Fruit fly (Drosophila melanogaster) whole organism, wandering third instar larva: ENCODE measurements around the gene CG7271.

ENCODE experiments used
- Abd-B ChIP-seq: fragments of >200 bp; optimal IDR thresholded peaks from 2 replicates; lab custom pipeline; 2017; ENCODE audit warnings: missing biosample characterization, missing genetic modification characterization
- CG32264 ChIP-seq: fragments of 200-800 bp; sonication (Bioruptor generic); optimal IDR thresholded peaks from 2 replicates; lab custom pipeline; 2016; ENCODE audit warnings: missing biosample characterization, missing genetic modification characterization
- CG9705 ChIP-seq: fragments of 200-800 bp; sonication (Bioruptor generic); optimal IDR thresholded peaks from 2 replicates; lab custom pipeline; 2018; ENCODE audit warnings: missing biosample characterization, mild to moderate bottlenecking, missing genetic modification characterization
- CrebA ChIP-seq: fragments of 200-800 bp; sonication (Bioruptor generic); optimal IDR thresholded peaks from 2 replicates; lab custom pipeline; 2016; ENCODE audit warnings: missing biosample characterization, mild to moderate bottlenecking, missing genetic modification characterization, borderline replicate concordance
- Dfd ChIP-seq: fragments of >200 bp; optimal IDR thresholded peaks from 2 replicates; lab custom pipeline; 2017; ENCODE audit warnings: missing biosample characterization, missing genetic modification characterization
- GATAd ChIP-seq: sonication (Bioruptor generic); optimal IDR thresholded peaks from 2 replicates; lab custom pipeline; 2016; ENCODE audit warnings: missing biosample characterization, missing genetic modification characterization
- HLH106 ChIP-seq: fragments of 200-800 bp; optimal IDR thresholded peaks from 3 replicates; lab custom pipeline; 2019; ENCODE audit warnings: missing biosample characterization, mild to moderate bottlenecking, missing genetic modification characterization, moderate library complexity
- Hr78 ChIP-seq: fragments of >200 bp; optimal IDR thresholded peaks from 2 replicates; lab custom pipeline; 2017; ENCODE audit warnings: missing biosample characterization, missing genetic modification characterization
- Jra ChIP-seq: sonication (Bioruptor generic); optimal IDR thresholded peaks from 2 replicates; lab custom pipeline; 2016; ENCODE audit warnings: missing biosample characterization, missing genetic modification characterization
- N ChIP-seq: fragments of >200 bp; optimal IDR thresholded peaks from 2 replicates; lab custom pipeline; 2018; ENCODE audit warnings: missing biosample characterization, missing external identifiers, missing genetic modification characterization
- OdsH ChIP-seq: fragments of 200-800 bp; sonication (Bioruptor generic); optimal IDR thresholded peaks from 2 replicates; lab custom pipeline; 2016; ENCODE audit warnings: missing biosample characterization, mild to moderate bottlenecking, missing genetic modification characterization
- Rel ChIP-seq, 2 experiments: fragments of 200-800 bp; sonication (Bioruptor generic) in 1 of 2; optimal IDR thresholded peaks; 2 replicates in 1 of 2; 3 replicates in 1 of 2; lab custom pipeline; 2016 to 2019; ENCODE audit warnings: mild to moderate bottlenecking in 2 of 2, missing biosample characterization in 2 of 2, missing genetic modification characterization in 2 of 2, moderate library complexity in 1 of 2
- Sp1 ChIP-seq: fragments of 200-800 bp; sonication (Bioruptor generic); optimal IDR thresholded peaks from 3 replicates; lab custom pipeline; 2019; ENCODE audit warnings: missing biosample characterization, mild to moderate bottlenecking, missing genetic modification characterization, moderate library complexity
- br ChIP-seq: fragments of 200-800 bp; sonication (Bioruptor generic); optimal IDR thresholded peaks from 2 replicates; lab custom pipeline; 2016; ENCODE audit warnings: missing biosample characterization, missing genetic modification characterization
- brk ChIP-seq: fragments of 200-800 bp; sonication (Bioruptor generic); optimal IDR thresholded peaks from 2 replicates; lab custom pipeline; 2016; ENCODE audit warnings: missing biosample characterization, mild to moderate bottlenecking, missing genetic modification characterization
- dl ChIP-seq, 2 experiments: fragments of 175-275, 200-275 bp in 1 of 2; fragments of 200-275 bp in 1 of 2; sonication (Bioruptor generic); optimal IDR thresholded peaks; lab custom pipeline; 2018; ENCODE audit warnings: mild to moderate bottlenecking in 2 of 2, missing biosample characterization in 2 of 2, missing genetic modification characterization in 2 of 2, moderate library complexity in 2 of 2; ENCODE audit not compliant: partially characterized antibody in 2 of 2, insufficient read depth in 1 of 2
- dmrt93B ChIP-seq: fragments of 200-800 bp; sonication (Bioruptor generic); optimal IDR thresholded peaks from 2 replicates; lab custom pipeline; 2018; ENCODE audit warnings: missing biosample characterization, mild to moderate bottlenecking, missing genetic modification characterization
- dsf ChIP-seq: sonication (Bioruptor generic); optimal IDR thresholded peaks from 2 replicates; lab custom pipeline; 2016; ENCODE audit warnings: missing biosample characterization, missing genetic modification characterization, borderline replicate concordance
- ey ChIP-seq: fragments of 200-800 bp; sonication (Bioruptor generic); optimal IDR thresholded peaks from 2 replicates; lab custom pipeline; 2016; ENCODE audit warnings: missing biosample characterization, missing genetic modification characterization
- foxo ChIP-seq, 2 experiments: fragments of 200-800 bp; sonication (Bioruptor generic); optimal IDR thresholded peaks; 2 replicates in 1 of 2; 3 replicates in 1 of 2; lab custom pipeline; 2016 to 2017; ENCODE audit warnings: missing biosample characterization in 2 of 2, missing genetic modification characterization in 2 of 2
- fru ChIP-seq: fragments of 200-800 bp; sonication (Bioruptor generic); optimal IDR thresholded peaks from 3 replicates; lab custom pipeline; 2016; ENCODE audit warnings: missing biosample characterization, mild to moderate bottlenecking, missing genetic modification characterization
- h ChIP-seq: fragments of 200-800 bp; sonication (Bioruptor generic); optimal IDR thresholded peaks from 3 replicates; lab custom pipeline; 2016; ENCODE audit warnings: missing biosample characterization, mild to moderate bottlenecking, missing genetic modification characterization
- lola ChIP-seq: fragments of >200 bp; optimal IDR thresholded peaks from 2 replicates; lab custom pipeline; 2017; ENCODE audit warnings: missing biosample characterization, missing genetic modification characterization
- pan ChIP-seq: fragments of >200 bp; optimal IDR thresholded peaks from 2 replicates; lab custom pipeline; 2017
- psq ChIP-seq: fragments of 200-800 bp; sonication (Bioruptor generic); optimal IDR thresholded peaks from 3 replicates; lab custom pipeline; 2017; ENCODE audit warnings: missing biosample characterization, mild to moderate bottlenecking, missing genetic modification characterization, moderate library complexity
- rgr ChIP-seq: fragments of 200-800 bp; sonication (Bioruptor generic); optimal IDR thresholded peaks from 3 replicates; lab custom pipeline; 2016; ENCODE audit warnings: missing biosample characterization, mild to moderate bottlenecking, missing genetic modification characterization
- sage ChIP-seq: fragments of 200-800 bp; sonication (Bioruptor generic); optimal IDR thresholded peaks from 2 replicates; lab custom pipeline; 2016; ENCODE audit warnings: missing biosample characterization, mild to moderate bottlenecking, missing genetic modification characterization
- sv ChIP-seq: fragments of 200-800 bp; sonication (Bioruptor generic); optimal IDR thresholded peaks from 3 replicates; lab custom pipeline; 2016; ENCODE audit warnings: missing biosample characterization, missing genetic modification characterization
- tai ChIP-seq: sonication (Bioruptor generic); optimal IDR thresholded peaks from 2 replicates; lab custom pipeline; 2016; ENCODE audit warnings: missing biosample characterization, missing genetic modification characterization
- usp ChIP-seq: fragments of >200 bp; optimal IDR thresholded peaks from 2 replicates; lab custom pipeline; 2017; ENCODE audit warnings: missing biosample characterization, missing genetic modification characterization
- woc ChIP-seq: sonication (Bioruptor generic); optimal IDR thresholded peaks from 2 replicates; lab custom pipeline; 2016; ENCODE audit warnings: missing biosample characterization, mild to moderate bottlenecking, missing genetic modification characterization

Gene CG7271

DNA sequence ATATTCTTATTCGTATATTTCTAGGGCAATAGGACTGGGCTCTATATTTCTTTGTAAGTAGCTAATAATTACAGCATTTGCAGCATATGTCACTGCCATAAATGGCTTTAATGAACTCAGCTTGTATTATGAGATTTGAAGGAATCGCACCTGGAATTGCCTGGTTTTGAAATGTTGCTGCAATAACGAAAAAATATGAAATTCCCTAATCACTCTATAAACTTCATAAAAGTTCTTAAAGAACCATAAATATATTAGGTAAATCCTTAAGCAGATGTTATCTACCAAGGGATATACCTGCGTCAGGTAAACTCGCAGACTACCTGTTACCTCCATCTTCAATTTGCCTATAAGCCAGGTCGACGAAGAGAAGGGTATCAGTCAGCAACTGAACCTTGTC lies at the start of gene CG7271:
Gene CG7271, plus strand, starts transcription at position 373 of the 400 bp plus-strand sequence.
- TF ChIP-seq sv (GFP tag; lab: Kevin White, UChicago) = no peak
- no peak for TF ChIP-seq foxo (GFP tag; optimal IDR thresholded peaks at IDR 0.05; lab: Kevin White, UChicago)
- TF ChIP-seq dmrt93B = no peak
- no peak for TF ChIP-seq Jra
- TF ChIP-seq br (GFP tag; lab: Kevin White, UChicago) = no peak
- no peak for TF ChIP-seq Dfd (GFP tag; lab: Kevin White, UChicago)
- TF ChIP-seq sage (GFP tag; lab: Kevin White, UChicago) = no peak
- TF ChIP-seq pan (lab: Kevin White, UChicago) = no peak

dm6 chr3L:18539832-18540231 lies 48.7 kb upstream of the CG7271 start:
- TF ChIP-seq Rel (GFP tag; optimal IDR thresholded peaks at IDR 0.05; lab: Kevin White, UChicago) (no peak), Rel (tag; optimal IDR thresholded peaks at IDR 0.05; lab: Kevin White, UChicago) (no peak), dsf (GFP tag; lab: Kevin White, UChicago) (no peak), pan (lab: Kevin White, UChicago) (no peak), CG32264 (no peak), lola (no peak), Hr78 (no peak), tai (GFP tag; lab: Kevin White, UChicago) (no peak), Sp1 (no peak), HLH106 (no peak), OdsH (GFP tag; lab: Kevin White, UChicago) (no peak), dl (GFP tag; optimal IDR thresholded peaks at IDR 0.05; lab: Kevin White, UChicago; ENCODE audit: insufficient read depth in 1 of 2, partially characterized antibody in 2 of 2) (no peak), sv (GFP tag; lab: Kevin White, UChicago) (no peak)

- TF ChIP-seq lola = no peak
- no peak for TF ChIP-seq psq (GFP tag; lab: Kevin White, UChicago)
- TF ChIP-seq sv (GFP tag; lab: Kevin White, UChicago) = no peak
- no peak for TF ChIP-seq CG9705 (GFP tag; lab: Kevin White, UChicago)
- no peak for TF ChIP-seq h (GFP tag; lab: Kevin White, UChicago)
- TF ChIP-seq fru (GFP tag; lab: Kevin White, UChicago) = no peak
- TF ChIP-seq brk (GFP tag; lab: Kevin White, UChicago) = no peak
- TF ChIP-seq usp = no peak
Observed at dm6 chr3L:18559958-18560357, 28.6 kb upstream of the CG7271 start, which contains the start of gene AstC-R1. AstC-R1 (plus strand) TSS chr3L:18560258.

DNA sequence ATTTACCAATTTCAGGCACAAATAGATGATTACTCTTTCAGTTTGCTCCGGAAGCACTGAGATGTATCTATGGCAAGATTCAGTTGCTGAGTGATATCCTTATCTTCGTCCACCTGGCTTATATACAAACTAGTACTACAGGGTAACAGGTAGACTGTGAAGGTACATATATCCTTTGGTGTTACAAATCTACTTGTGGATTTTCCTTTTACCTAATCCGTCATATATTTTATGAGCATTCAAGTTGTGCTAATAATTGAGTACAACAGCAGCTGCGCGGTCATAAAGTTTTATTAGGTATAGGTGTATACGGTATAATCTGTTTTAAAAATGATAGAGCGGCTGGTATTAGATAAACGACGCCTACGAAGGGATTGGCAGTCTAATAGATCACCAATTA lies 5.1 kb downstream of the CG7271 start, which contains the start of gene term:
Gene term, minus strand, starts transcription at position 101 of the 400 bp plus-strand sequence.
- no peak for TF ChIP-seq rgr

DNA sequence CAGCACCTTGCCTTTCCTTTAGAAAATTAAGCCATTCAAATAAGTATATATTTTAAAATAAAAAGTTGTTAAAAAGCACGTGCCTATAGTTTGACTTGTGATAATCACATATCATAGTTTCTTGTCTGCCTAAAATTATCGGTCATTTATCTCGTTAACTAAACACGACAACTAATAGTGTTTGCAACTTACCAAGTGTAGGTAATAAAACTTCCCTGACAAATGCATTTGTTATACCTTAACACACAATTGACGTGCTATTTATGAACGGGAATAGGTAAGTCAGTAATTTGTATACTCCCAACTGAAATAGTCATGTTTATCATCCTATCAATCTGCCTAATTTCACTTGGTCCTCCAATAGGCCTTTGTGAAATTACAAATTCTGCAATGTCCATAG lies 14.6 kb downstream of the CG7271 start, which contains the start of gene CG18234:
Gene CG18234, plus strand, starts transcription at position 301 of the 400 bp plus-strand sequence.
- no peak for TF ChIP-seq woc (GFP tag; lab: Kevin White, UChicago)
- TF ChIP-seq OdsH (GFP tag; lab: Kevin White, UChicago) = no peak
- TF ChIP-seq Jra = no peak
- no peak for TF ChIP-seq N (GFP tag; lab: Kevin White, UChicago)
- no peak for TF ChIP-seq HLH106
- TF ChIP-seq dmrt93B = no peak
- no peak for TF ChIP-seq ey (GFP tag; lab: Kevin White, UChicago)
- TF ChIP-seq foxo (GFP tag; optimal IDR thresholded peaks at IDR 0.05; lab: Kevin White, UChicago) = no peak
- TF ChIP-seq CrebA (GFP tag; lab: Kevin White, UChicago) = no peak
- TF ChIP-seq pan (lab: Kevin White, UChicago) = no peak
- TF ChIP-seq Rel (GFP tag; optimal IDR thresholded peaks at IDR 0.05; lab: Kevin White, UChicago) = no peak
- no peak for TF ChIP-seq Rel (tag; optimal IDR thresholded peaks at IDR 0.05; lab: Kevin White, UChicago)
- no peak for TF ChIP-seq dl (GFP tag; optimal IDR thresholded peaks at IDR 0.05; lab: Kevin White, UChicago; ENCODE audit: insufficient read depth in 1 of 2, partially characterized antibody in 2 of 2)
- no peak for TF ChIP-seq CG32264
- TF ChIP-seq brk (GFP tag; lab: Kevin White, UChicago) = no peak
- no peak for TF ChIP-seq Hr78
- no peak for TF ChIP-seq Abd-B (GFP tag; lab: Kevin White, UChicago)
- TF ChIP-seq dsf (GFP tag; lab: Kevin White, UChicago) = no peak
- TF ChIP-seq Sp1 = no peak
- TF ChIP-seq GATAd (GFP tag; lab: Kevin White, UChicago) = no peak
